Fruit fly (Drosophila melanogaster) whole organism, embryonic: ENCODE results near the gene CG5377.

Source experiments
- Adf1 ChIP-seq: fragments of 200-800 bp; sonication (Bioruptor generic); IDR thresholded peaks from 2 replicates; pipeline ENCODE4 v1.3.6; 2022; ENCODE audit warnings: missing biosample characterization, missing genetic modification characterization
- Asciz ChIP-seq: fragments of 200-800 bp; sonication (Bioruptor generic); optimal IDR thresholded peaks from 2 replicates; lab custom pipeline; 2017; ENCODE audit warnings: missing biosample characterization, mild to moderate bottlenecking, missing genetic modification characterization, missing genetic modification reagents
- Atf6 ChIP-seq: fragments of 200-800 bp; sonication (Bioruptor generic); IDR thresholded peaks from 2 replicates; pipeline ENCODE4 v1.3.6; 2022; ENCODE audit warnings: missing biosample characterization, missing genetic modification characterization
- CG1024 ChIP-seq: fragments of 200-800 bp; sonication (Bioruptor generic); IDR thresholded peaks from 2 replicates; pipeline ENCODE4 v1.3.6; 2022; ENCODE audit warnings: missing biosample characterization, missing genetic modification characterization
- CG10431 ChIP-seq: fragments of 200-800 bp; sonication (Bioruptor generic); optimal IDR thresholded peaks from 3 replicates; lab custom pipeline; 2018; ENCODE audit warnings: missing biosample characterization, mild to moderate bottlenecking, missing genetic modification characterization
- CG10543 ChIP-seq: fragments of 200-800 bp; sonication (Bioruptor generic); optimal IDR thresholded peaks from 3 replicates; lab custom pipeline; 2017; ENCODE audit warnings: missing biosample characterization, mild to moderate bottlenecking, missing genetic modification characterization, moderate library complexity
- CG11247 ChIP-seq: fragments of 200-800 bp; sonication (Bioruptor generic); IDR thresholded peaks from 2 replicates; pipeline ENCODE4 v1.3.6; 2022; ENCODE audit warnings: missing biosample characterization, missing genetic modification characterization
- CG11398 ChIP-seq: fragments of 200-800 bp; sonication (Bioruptor generic); optimal IDR thresholded peaks from 2 replicates; lab custom pipeline; 2016; ENCODE audit warnings: missing biosample characterization, missing genetic modification characterization
- CG12155 ChIP-seq: fragments of 200-800 bp; sonication (Bioruptor generic); optimal IDR thresholded peaks from 3 replicates; lab custom pipeline; 2016; ENCODE audit warnings: missing biosample characterization, missing genetic modification characterization
- CG12391 ChIP-seq: fragments of 200-800 bp; sonication (Bioruptor generic); optimal IDR thresholded peaks from 3 replicates; lab custom pipeline; 2018; ENCODE audit warnings: missing biosample characterization, mild to moderate bottlenecking, missing genetic modification characterization, moderate library complexity
- CG14050 ChIP-seq: fragments of 200-800 bp; sonication (Bioruptor generic); IDR thresholded peaks from 3 replicates; pipeline ENCODE4 v1.3.6; 2022; ENCODE audit warnings: missing biosample characterization, missing genetic modification characterization
- CG15073 ChIP-seq: fragments of 200-800 bp; sonication (Bioruptor generic); optimal IDR thresholded peaks from 2 replicates; lab custom pipeline; 2016; ENCODE audit warnings: missing biosample characterization, missing genetic modification characterization
- CG17829 ChIP-seq: fragments of 200-800 bp; optimal IDR thresholded peaks from 2 replicates; lab custom pipeline; 2019; ENCODE audit warnings: missing biosample characterization, mild to moderate bottlenecking, missing genetic modification characterization, moderate library complexity
- CG18599 ChIP-seq: fragments of 200-800 bp; sonication (Bioruptor generic); optimal IDR thresholded peaks from 3 replicates; lab custom pipeline; 2017; ENCODE audit warnings: missing biosample characterization, missing genetic modification characterization, mild to moderate bottlenecking, moderate library complexity, missing genetic modification reagents
- CG2120 ChIP-seq: fragments of 200-800 bp; sonication (Bioruptor generic); optimal IDR thresholded peaks from 3 replicates; lab custom pipeline; 2016; ENCODE audit warnings: missing biosample characterization, missing genetic modification characterization
- CG33213 ChIP-seq: fragments of 200-800 bp; sonication (Bioruptor generic); optimal IDR thresholded peaks from 3 replicates; lab custom pipeline; 2016; ENCODE audit warnings: missing biosample characterization, missing genetic modification characterization
- CG6791 ChIP-seq: fragments of 200-800 bp; sonication (Bioruptor generic); IDR thresholded peaks from 3 replicates; pipeline ENCODE4 v1.3.6; 2022; ENCODE audit warnings: missing biosample characterization, missing genetic modification characterization; ENCODE audit not compliant: partially characterized antibody
- CG6813 ChIP-seq: fragments of 200-800 bp; sonication (Bioruptor generic); optimal IDR thresholded peaks from 2 replicates; lab custom pipeline; 2017; ENCODE audit warnings: missing biosample characterization, missing genetic modification characterization, mild to moderate bottlenecking, moderate library complexity, missing genetic modification reagents
- CG8089 ChIP-seq: fragments of 200-800 bp; sonication (Bioruptor generic); optimal IDR thresholded peaks from 3 replicates; lab custom pipeline; 2016; ENCODE audit warnings: missing biosample characterization, missing genetic modification characterization
- CG9215 ChIP-seq: fragments of 200-800 bp; sonication (Bioruptor generic); IDR thresholded peaks from 2 replicates; pipeline ENCODE4 v1.3.6; 2022; ENCODE audit warnings: missing biosample characterization, missing genetic modification characterization
- Doc3 ChIP-seq: fragments of 200-800 bp; sonication (Bioruptor generic); IDR thresholded peaks from 3 replicates; pipeline ENCODE4 v1.3.6; 2022; ENCODE audit warnings: missing biosample characterization, missing genetic modification characterization; ENCODE audit not compliant: partially characterized antibody
- Eip74EF ChIP-seq, 2 experiments: fragments of 200-800 bp in 1 of 2; fragments of >200 bp in 1 of 2; sonication (Bioruptor generic) in 1 of 2; optimal IDR thresholded peaks; 2 replicates each; lab custom pipeline; 2017 to 2019; ENCODE audit warnings: missing biosample characterization in 2 of 2, missing genetic modification characterization in 2 of 2, mild to moderate bottlenecking in 1 of 2, moderate library complexity in 1 of 2
- Hr39 ChIP-seq: fragments of >200 bp; optimal IDR thresholded peaks from 2 replicates; lab custom pipeline; 2017
- Jarid2 ChIP-seq: fragments of 200-800 bp; sonication (Bioruptor generic); optimal IDR thresholded peaks from 3 replicates; lab custom pipeline; 2017; ENCODE audit warnings: mild to moderate bottlenecking, missing biosample characterization, missing genetic modification reagents, missing genetic modification characterization
- Kr ChIP-seq: fragments of 200-800 bp; sonication (Bioruptor generic); optimal IDR thresholded peaks from 2 replicates; lab custom pipeline; 2017; ENCODE audit warnings: missing biosample characterization, mild to moderate bottlenecking, missing genetic modification characterization
- MBD-R2 ChIP-seq: fragments of 200-800 bp; sonication (Bioruptor generic); IDR thresholded peaks from 2 replicates; pipeline ENCODE4 v1.3.6; 2022; ENCODE audit warnings: missing biosample characterization, missing genetic modification characterization
- MTF-1 ChIP-seq: fragments of 200-800 bp; sonication (Bioruptor generic); optimal IDR thresholded peaks from 2 replicates; lab custom pipeline; 2018; ENCODE audit warnings: missing biosample characterization, mild to moderate bottlenecking, missing genetic modification characterization, borderline replicate concordance
- Max ChIP-seq: fragments of 200-800 bp; sonication (Bioruptor generic); optimal IDR thresholded peaks from 2 replicates; lab custom pipeline; 2016; ENCODE audit warnings: missing biosample characterization, mild to moderate bottlenecking, missing genetic modification characterization
- NC2β ChIP-seq: fragments of 200-800 bp; sonication (Bioruptor generic); optimal IDR thresholded peaks from 2 replicates; lab custom pipeline; 2016; ENCODE audit warnings: missing biosample characterization, missing genetic modification characterization
- Nf-YA ChIP-seq: fragments of 200-800 bp; sonication (Bioruptor generic); IDR thresholded peaks from 2 replicates; pipeline ENCODE4 v1.3.6; 2022; ENCODE audit warnings: missing biosample characterization, missing genetic modification characterization
- PHDP ChIP-seq: fragments of 200-800 bp; sonication (Bioruptor generic); optimal IDR thresholded peaks from 3 replicates; lab custom pipeline; 2018; ENCODE audit warnings: missing biosample characterization, mild to moderate bottlenecking, missing genetic modification characterization, moderate library complexity
- Rx ChIP-seq: fragments of 200-800 bp; sonication (Bioruptor generic); IDR thresholded peaks from 2 replicates; pipeline ENCODE4 v1.3.6; 2022; ENCODE audit warnings: missing biosample characterization, missing genetic modification characterization
- btn ChIP-seq: fragments of 200-800 bp; sonication (Bioruptor generic); optimal IDR thresholded peaks from 2 replicates; lab custom pipeline; 2016; ENCODE audit warnings: missing biosample characterization, missing genetic modification characterization
- cg ChIP-seq: fragments of 200-800 bp; sonication (Bioruptor generic); optimal IDR thresholded peaks from 3 replicates; lab custom pipeline; 2019; ENCODE audit warnings: missing biosample characterization, mild to moderate bottlenecking, missing genetic modification characterization, moderate library complexity
- esg ChIP-seq: fragments of 200-800 bp; sonication (Bioruptor generic); conservative IDR thresholded peaks from 2 replicates; pipeline ENCODE4 v1.3.6; 2022; ENCODE audit warnings: missing biosample characterization, missing genetic modification characterization
- fd3F ChIP-seq: fragments of 200-800 bp; sonication (Bioruptor generic); optimal IDR thresholded peaks from 2 replicates; lab custom pipeline; 2018; ENCODE audit warnings: missing biosample characterization, mild to moderate bottlenecking, missing genetic modification characterization, moderate library complexity
- h ChIP-seq: fragments of >200 bp; optimal IDR thresholded peaks from 2 replicates; lab custom pipeline; 2017
- her ChIP-seq: fragments of 200-800 bp; sonication (Bioruptor generic); optimal IDR thresholded peaks from 2 replicates; lab custom pipeline; 2016; ENCODE audit warnings: missing biosample characterization, missing genetic modification characterization
- inv ChIP-seq: fragments of 200-800 bp; sonication (Bioruptor generic); IDR thresholded peaks from 2 replicates; pipeline ENCODE4 v1.3.6; 2022; ENCODE audit warnings: missing biosample characterization, missing genetic modification characterization; ENCODE audit not compliant: partially characterized antibody
- jumu ChIP-seq: fragments of 200-800 bp; sonication (Bioruptor generic); optimal IDR thresholded peaks from 3 replicates; lab custom pipeline; 2016; ENCODE audit warnings: missing biosample characterization, missing genetic modification characterization
- kni ChIP-seq: fragments of 200-800 bp; sonication (Bioruptor generic); optimal IDR thresholded peaks from 3 replicates; lab custom pipeline; 2017; ENCODE audit warnings: mild to moderate bottlenecking, missing biosample characterization, missing genetic modification reagents, missing genetic modification characterization
- lmd ChIP-seq: fragments of 200-800 bp; sonication (Bioruptor generic); IDR thresholded peaks from 2 replicates; pipeline ENCODE4 v1.3.6; 2022; ENCODE audit warnings: missing biosample characterization, missing genetic modification characterization
- pfk ChIP-seq: fragments of 200-800 bp; sonication (Bioruptor generic); optimal IDR thresholded peaks from 2 replicates; lab custom pipeline; 2018; ENCODE audit warnings: missing biosample characterization, mild to moderate bottlenecking, missing genetic modification characterization, moderate library complexity
- pnt ChIP-seq: fragments of 200-800 bp; sonication (Bioruptor generic); optimal IDR thresholded peaks from 3 replicates; lab custom pipeline; 2016; ENCODE audit warnings: missing biosample characterization, missing genetic modification characterization
- pum ChIP-seq: fragments of 200-800 bp; sonication (Bioruptor generic); optimal IDR thresholded peaks from 2 replicates; lab custom pipeline; 2016; ENCODE audit warnings: missing biosample characterization, missing genetic modification characterization
- ranshi ChIP-seq: fragments of 200-800 bp; sonication (Bioruptor generic); IDR thresholded peaks from 2 replicates; pipeline ENCODE4 v1.3.6; 2022; ENCODE audit warnings: missing biosample characterization, missing genetic modification characterization
- salm ChIP-seq: fragments of 200-800 bp; sonication (Bioruptor generic); optimal IDR thresholded peaks from 2 replicates; lab custom pipeline; 2018; ENCODE audit warnings: missing biosample characterization, mild to moderate bottlenecking, missing genetic modification characterization
- sob ChIP-seq: fragments of 200-800 bp; sonication (Bioruptor generic); IDR thresholded peaks from 2 replicates; pipeline ENCODE4 v1.3.6; 2022; ENCODE audit warnings: missing biosample characterization, missing genetic modification characterization
- tio ChIP-seq: fragments of 200-800 bp; sonication (Bioruptor generic); optimal IDR thresholded peaks from 2 replicates; lab custom pipeline; 2017; ENCODE audit warnings: missing biosample characterization, missing genetic modification characterization, inconsistent platforms
- tx ChIP-seq: fragments of 200-800 bp; sonication (Bioruptor generic); optimal IDR thresholded peaks from 2 replicates; lab custom pipeline; 2016; ENCODE audit warnings: missing biosample characterization, missing genetic modification characterization
- vnd ChIP-seq: fragments of 200-800 bp; sonication (Bioruptor generic); IDR thresholded peaks from 3 replicates; pipeline ENCODE4 v1.3.6; 2022; ENCODE audit warnings: missing biosample characterization, missing genetic modification characterization; ENCODE audit not compliant: partially characterized antibody
- zen2 ChIP-seq: fragments of 200-800 bp; sonication (Bioruptor generic); IDR thresholded peaks from 3 replicates; pipeline ENCODE4 v1.3.6; 2022; ENCODE audit warnings: missing biosample characterization, missing genetic modification characterization; ENCODE audit not compliant: partially characterized antibody

The CG5377 gene

DNA sequence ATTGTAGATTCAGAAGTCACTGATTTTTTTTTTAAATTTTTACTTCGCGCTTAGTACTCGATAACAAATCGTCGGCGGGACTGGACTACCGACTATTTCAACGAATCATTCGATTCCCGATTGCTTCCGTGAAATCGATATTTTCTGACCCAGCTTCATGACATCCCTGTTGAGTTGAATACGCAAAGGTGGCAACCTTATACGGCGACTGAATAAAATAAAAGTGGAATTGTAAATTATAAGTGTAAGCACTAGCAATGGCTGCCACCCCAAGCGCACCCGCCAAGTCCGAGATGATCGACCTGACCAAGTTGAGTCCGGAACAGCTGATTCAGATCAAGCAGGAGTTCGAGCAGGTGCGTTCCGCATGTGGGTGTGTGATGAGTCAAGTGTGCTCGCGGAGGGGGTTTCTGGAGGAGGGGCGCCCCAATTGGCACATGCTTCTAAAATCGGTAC, 19.1 kb upstream of the CG5377 start, which contains the start of gene Pfdn5 (continued):
- no peak for TF ChIP-seq CG9215 (GFP tag; lab: Robert Waterston, UW)
- TF ChIP-seq CG1024 (GFP tag; lab: Robert Waterston, UW) = no peak
- peak; percentile 1 for TF ChIP-seq NC2β
- TF ChIP-seq pum = no peak
- TF ChIP-seq CG33213 = no peak
- TF ChIP-seq CG8089 (GFP tag; lab: Kevin White, UChicago) = no peak
- no peak for TF ChIP-seq tio (GFP tag; lab: Kevin White, UChicago)
- TF ChIP-seq Nf-YA = no peak
- TF ChIP-seq esg = no peak
- no peak for TF ChIP-seq sob (GFP tag; lab: Robert Waterston, UW)
- no peak for TF ChIP-seq CG6813 (GFP tag; lab: Kevin White, UChicago)
- no peak for TF ChIP-seq salm
- peak; percentile 49 for TF ChIP-seq CG2120 (GFP tag; lab: Kevin White, UChicago)
- peak; percentile 79 for TF ChIP-seq vnd
- no peak for TF ChIP-seq her (GFP tag; lab: Kevin White, UChicago)
- no peak for TF ChIP-seq CG17829
- TF ChIP-seq Atf6 (GFP tag; lab: Robert Waterston, UW) = no peak
- no peak for TF ChIP-seq CG11398 (GFP tag; lab: Kevin White, UChicago)
- TF ChIP-seq cg = no peak
- no peak for TF ChIP-seq CG10543 (GFP tag; lab: Kevin White, UChicago)
- peak; percentile 70 for TF ChIP-seq zen2 (GFP tag; lab: Robert Waterston, UW)
- TF ChIP-seq MBD-R2 = peak; percentile 89
- TF ChIP-seq PHDP = no peak
- TF ChIP-seq CG18599 (GFP tag; lab: Kevin White, UChicago) = no peak
- no peak for TF ChIP-seq pnt
- peak; percentile 90 for TF ChIP-seq CG6791 (GFP tag; lab: Robert Waterston, UW)
- no peak for TF ChIP-seq Jarid2 (GFP tag; lab: Kevin White, UChicago)
- TF ChIP-seq Adf1 (GFP tag; lab: Robert Waterston, UW) = no peak
- no peak for TF ChIP-seq Asciz (GFP tag; lab: Kevin White, UChicago)
- no peak for TF ChIP-seq pfk (GFP tag; lab: Kevin White, UChicago)
- TF ChIP-seq CG10431 (GFP tag; lab: Kevin White, UChicago) = no peak
- no peak for TF ChIP-seq Rx
- TF ChIP-seq ranshi (GFP tag; lab: Robert Waterston, UW) = no peak
- TF ChIP-seq kni (GFP tag; lab: Kevin White, UChicago) = no peak
- TF ChIP-seq h (lab: Kevin White, UChicago) = no peak
- no peak for TF ChIP-seq fd3F (GFP tag; lab: Kevin White, UChicago)
- no peak for TF ChIP-seq CG11247 (GFP tag; lab: Robert Waterston, UW)
- TF ChIP-seq Doc3 (GFP tag; lab: Robert Waterston, UW) = peak; percentile 62; the same call in 2 of the 3 replicates
- no peak for TF ChIP-seq Kr (GFP tag; lab: Kevin White, UChicago)
- no peak for TF ChIP-seq jumu (GFP tag; lab: Kevin White, UChicago)
- no peak for TF ChIP-seq btn (GFP tag; lab: Kevin White, UChicago)
- TF ChIP-seq MTF-1 (GFP tag; lab: Kevin White, UChicago) = no peak
- no peak for TF ChIP-seq CG14050 (GFP tag; lab: Robert Waterston, UW)
- TF ChIP-seq Eip74EF (GFP tag; optimal IDR thresholded peaks at IDR 0.05; lab: Kevin White, UChicago) = no peak
- no peak for TF ChIP-seq CG12391
- peak; percentile 12 for TF ChIP-seq tx (GFP tag; lab: Kevin White, UChicago)
- TF ChIP-seq CG15073 = no peak
- TF ChIP-seq inv (GFP tag; lab: Robert Waterston, UW) = peak; percentile 69
- TF ChIP-seq Hr39 (lab: Kevin White, UChicago) = no peak
- no peak for TF ChIP-seq lmd (GFP tag; lab: Robert Waterston, UW)
- TF ChIP-seq CG12155 (GFP tag; lab: Kevin White, UChicago) = peak; percentile 8
- TF ChIP-seq Max = no peak
